Worm (Caenorhabditis elegans): ENCODE measurements around the gene K07H8.12.

Gene K07H8.12

ce11 chrIV:8229523-8229922 lies 47.0 kb downstream of the K07H8.12 start (continued):
- TF ChIP-seq pha-4 (GFP tag; IDR thresholded peaks at IDR 0.05): 0 out of 2 replicates have a peak, but pooled peaks have one; percentile 13
- no peak for TF ChIP-seq pha-4 (tag; optimal IDR thresholded peaks at IDR 0.05)
- TF ChIP-seq lsy-2 (tag; optimal IDR thresholded peaks at IDR 0.05): peak in 1 of 2 experiments; percentile 34
- TF ChIP-seq ceh-82 (tag; optimal IDR thresholded peaks at IDR 0.05): no peak
- TF ChIP-seq nhr-102 (tag; optimal IDR thresholded peaks at IDR 0.05): peak; percentile 71
- peak in 1 of 2 experiments; percentile 35 for TF ChIP-seq mdl-1 (tag; optimal IDR thresholded peaks at IDR 0.05)
- peak; percentile 96 for TF ChIP-seq hlh-11 (tag; optimal IDR thresholded peaks at IDR 0.05)
- peak; percentile 30 for TF ChIP-seq nhr-6 (tag; optimal IDR thresholded peaks at IDR 0.05)
- TF ChIP-seq rbr-2 (tag; optimal IDR thresholded peaks at IDR 0.05): peak; percentile 48
- peak; percentile 91 for TF ChIP-seq dmd-6 (GFP tag; IDR thresholded peaks at IDR 0.05)
- peak; percentile 78 for TF ChIP-seq dve-1 (tag; optimal IDR thresholded peaks at IDR 0.05; ENCODE audit: insufficient read depth)
- peak; percentile 80 for TF ChIP-seq mxl-3 (GFP tag; optimal IDR thresholded peaks at IDR 0.05)
- peak; percentile 82 for TF ChIP-seq nhr-48 (tag; optimal IDR thresholded peaks at IDR 0.05)
- peak; percentile 72 for TF ChIP-seq nhr-28 (tag; optimal IDR thresholded peaks at IDR 0.05)
- peak; percentile 44; the same call in 1 of the 2 replicates for TF ChIP-seq arid-1 (GFP tag; conservative IDR thresholded peaks at IDR 0.05)

ce11 chrIV:8226474-8226873 lies 50.0 kb downstream of the K07H8.12 start:
- no peak for TF ChIP-seq dmd-8 (GFP tag; IDR thresholded peaks at IDR 0.05)
- TF ChIP-seq nhr-111 (GFP tag; optimal IDR thresholded peaks at IDR 0.05): no peak
- TF ChIP-seq snpc-1.2 (GFP tag; IDR thresholded peaks at IDR 0.05): no peak
- no peak for TF ChIP-seq saeg-2 (GFP tag; IDR thresholded peaks at IDR 0.05)
- no peak for TF ChIP-seq set-16 (GFP tag; IDR thresholded peaks at IDR 0.05)
- peak; percentile 33 for TF ChIP-seq nhr-28 (tag; optimal IDR thresholded peaks at IDR 0.05)
- no peak for TF ChIP-seq daf-12 (tag; optimal IDR thresholded peaks at IDR 0.05)
- TF ChIP-seq zag-1 (tag; optimal IDR thresholded peaks at IDR 0.05): no peak
- no peak for TF ChIP-seq hif-1 (tag; optimal IDR thresholded peaks at IDR 0.05)
- no peak for TF ChIP-seq nhr-41 (GFP tag; IDR thresholded peaks at IDR 0.05)
- TF ChIP-seq duxl-1 (tag; optimal IDR thresholded peaks at IDR 0.05; ENCODE audit: poor library complexity): no peak
- TF ChIP-seq aha-1 (tag): no peak
- TF ChIP-seq ceh-20 (GFP tag; IDR thresholded peaks at IDR 0.05): peak; percentile 40; the same call in 1 of the 2 replicates
- TF ChIP-seq ama-1 (optimal IDR thresholded peaks at IDR 0.05): no peak
- TF ChIP-seq F49E8.2 (tag; optimal IDR thresholded peaks at IDR 0.05; ENCODE audit: borderline replicate concordance): no peak
- no peak for TF ChIP-seq pqm-1 (tag; optimal IDR thresholded peaks at IDR 0.05)
- no peak for TF ChIP-seq lin-38 (GFP tag; IDR thresholded peaks at IDR 0.05)
- TF ChIP-seq nhr-76 (tag; optimal IDR thresholded peaks at IDR 0.05): no peak
- TF ChIP-seq nhr-11 (tag; optimal IDR thresholded peaks at IDR 0.05): no peak
- no peak for TF ChIP-seq ces-1 (GFP tag; optimal IDR thresholded peaks at IDR 0.05)
- TF ChIP-seq lsy-2 (tag; optimal IDR thresholded peaks at IDR 0.05): peak in 1 of 2 experiments; percentile 7
- TF ChIP-seq ztf-11 (tag; optimal IDR thresholded peaks at IDR 0.05): no peak
- TF ChIP-seq lin-39 (tag; optimal IDR thresholded peaks at IDR 0.05): no peak
- no peak for TF ChIP-seq nhr-42 (GFP tag; IDR thresholded peaks at IDR 0.05)
- TF ChIP-seq unc-62 (GFP tag; optimal IDR thresholded peaks at IDR 0.05 in 1 of 2): no peak
- TF ChIP-seq unc-62 (tag; optimal IDR thresholded peaks at IDR 0.05): no peak
- no peak for TF ChIP-seq mdt-29 (GFP tag; IDR thresholded peaks at IDR 0.05)
- TF ChIP-seq unc-39 (tag; optimal IDR thresholded peaks at IDR 0.05): no peak
- TF ChIP-seq dmd-6 (GFP tag; IDR thresholded peaks at IDR 0.05): no peak
- peak; percentile 50; the same call in 1 of the 2 replicates for TF ChIP-seq php-3 (GFP tag; IDR thresholded peaks at IDR 0.05)
- TF ChIP-seq zip-11 (GFP tag; IDR thresholded peaks at IDR 0.05): no peak
- no peak for TF ChIP-seq mep-1 (tag; optimal IDR thresholded peaks at IDR 0.05)
- TF ChIP-seq sdz-12 (GFP tag; optimal IDR thresholded peaks at IDR 0.05): no peak
- TF ChIP-seq vab-7 (GFP tag; IDR thresholded peaks at IDR 0.05): no peak
- no peak for TF ChIP-seq snpc-4 (tag; optimal IDR thresholded peaks at IDR 0.05)
- TF ChIP-seq mdl-1 (tag; optimal IDR thresholded peaks at IDR 0.05): no peak
- no peak for TF ChIP-seq arid-1 (GFP tag; conservative IDR thresholded peaks at IDR 0.05)
- TF ChIP-seq F26F4.8 (GFP tag; conservative IDR thresholded peaks at IDR 0.05): no peak
- TF ChIP-seq pha-4 (GFP tag; IDR thresholded peaks at IDR 0.05): 0 out of 2 replicates have a peak, but pooled peaks have one; percentile 9
- TF ChIP-seq pha-4 (tag; optimal IDR thresholded peaks at IDR 0.05): no peak
- TF ChIP-seq nhr-237 (tag; optimal IDR thresholded peaks at IDR 0.05): no peak
- no peak for TF ChIP-seq lir-3 (tag; optimal IDR thresholded peaks at IDR 0.05)
- TF ChIP-seq dve-1 (tag; optimal IDR thresholded peaks at IDR 0.05; ENCODE audit: insufficient read depth): peak; percentile 32

Measured in whole organism, L4 larva.